Fruit fly (Drosophila melanogaster): ENCODE results near the gene Mettl2.

The Mettl2 gene

dm6 chr3L:1664876-1665275, 25.8 kb upstream of the Mettl2 start, which contains the start of the genes Srrm234 and CG7974:
TSS of gene Srrm234 (minus strand) at chr3L:1665064.
TSS of gene CG7974 (plus strand) at chr3L:1665138.
- TF ChIP-seq pad (GFP tag; optimal IDR thresholded peaks at IDR 0.05) (no peak), CG14711 (tag; optimal IDR thresholded peaks at IDR 0.05) (peak; percentile 1), CG33017 (tag; optimal IDR thresholded peaks at IDR 0.05) (no peak), CG11617 (GFP tag; optimal IDR thresholded peaks at IDR 0.05) (no peak), ovo (GFP tag; optimal IDR thresholded peaks at IDR 0.05) (no peak), Clk (GFP tag; optimal IDR thresholded peaks at IDR 0.05) (no peak), bab1 (GFP tag; optimal IDR thresholded peaks at IDR 0.05) (peak; percentile 45), CG7045 (GFP tag; optimal IDR thresholded peaks at IDR 0.05) (no peak), Hr96 (GFP tag; optimal IDR thresholded peaks at IDR 0.05) (no peak), toe (GFP tag; optimal IDR thresholded peaks at IDR 0.05) (no peak), CG1620 (GFP tag; optimal IDR thresholded peaks at IDR 0.05) (no peak), cic (GFP tag; optimal IDR thresholded peaks at IDR 0.05) (no peak), kay (GFP tag; ENCODE audit: borderline replicate concordance) (no peak), Mnt (GFP tag; optimal IDR thresholded peaks at IDR 0.05) (peak; percentile 44)

- TF ChIP-seq pad (GFP tag; optimal IDR thresholded peaks at IDR 0.05) (no peak), CG7101 (tag; optimal IDR thresholded peaks at IDR 0.05) (no peak), CG14711 (tag; optimal IDR thresholded peaks at IDR 0.05) (no peak), CG5204 (GFP tag; optimal IDR thresholded peaks at IDR 0.05) (no peak), Clk (GFP tag; optimal IDR thresholded peaks at IDR 0.05) (no peak), cic (GFP tag; optimal IDR thresholded peaks at IDR 0.05) (no peak), bab1 (GFP tag; optimal IDR thresholded peaks at IDR 0.05) (no peak), tj (GFP tag; optimal IDR thresholded peaks at IDR 0.05) (no peak), cnc (optimal IDR thresholded peaks at IDR 0.05) (no peak), Crg-1 (GFP tag; optimal IDR thresholded peaks at IDR 0.05) (no peak), Hr96 (GFP tag; optimal IDR thresholded peaks at IDR 0.05) (no peak), toe (GFP tag; optimal IDR thresholded peaks at IDR 0.05) (no peak)
These were observed 25.2 kb upstream of the Mettl2 start for dm6 chr3L:1664205-1664604.

- no peak for TF ChIP-seq CG7101 (tag; optimal IDR thresholded peaks at IDR 0.05)
- no peak for TF ChIP-seq Mnt (GFP tag; optimal IDR thresholded peaks at IDR 0.05)
- no peak for TF ChIP-seq CG11617 (GFP tag; optimal IDR thresholded peaks at IDR 0.05)
- no peak for TF ChIP-seq tj (GFP tag; optimal IDR thresholded peaks at IDR 0.05)
- TF ChIP-seq CG14711 (tag; optimal IDR thresholded peaks at IDR 0.05): no peak
- TF ChIP-seq bab1 (GFP tag; optimal IDR thresholded peaks at IDR 0.05): no peak
- TF ChIP-seq pad (GFP tag; optimal IDR thresholded peaks at IDR 0.05): no peak
- TF ChIP-seq CG33017 (tag; optimal IDR thresholded peaks at IDR 0.05): no peak
- TF ChIP-seq ovo (GFP tag; optimal IDR thresholded peaks at IDR 0.05): no peak
- no peak for TF ChIP-seq cnc (optimal IDR thresholded peaks at IDR 0.05)
- TF ChIP-seq CG5204 (GFP tag; optimal IDR thresholded peaks at IDR 0.05): no peak
- no peak for TF ChIP-seq CG12768 (GFP tag; optimal IDR thresholded peaks at IDR 0.05)
- TF ChIP-seq kay (GFP tag; ENCODE audit: borderline replicate concordance): no peak
- TF ChIP-seq CG7045 (GFP tag; optimal IDR thresholded peaks at IDR 0.05): no peak
- no peak for TF ChIP-seq Clk (GFP tag; optimal IDR thresholded peaks at IDR 0.05)
These were observed 24.5 kb upstream of the Mettl2 start for dm6 chr3L:1663531-1663930.

dm6 chr3L:1661738-1662370, 22.8 kb upstream of the Mettl2 start:
- no peak for TF ChIP-seq CG7045 (GFP tag; optimal IDR thresholded peaks at IDR 0.05)
- peak; percentile 12 for TF ChIP-seq cic (GFP tag; optimal IDR thresholded peaks at IDR 0.05)
- peak; percentile 54 for TF ChIP-seq Mnt (GFP tag; optimal IDR thresholded peaks at IDR 0.05)

- TF ChIP-seq Mnt (GFP tag; optimal IDR thresholded peaks at IDR 0.05) (no peak), CG5204 (GFP tag; optimal IDR thresholded peaks at IDR 0.05) (no peak), cic (GFP tag; optimal IDR thresholded peaks at IDR 0.05) (peak; percentile 30), CG11617 (GFP tag; optimal IDR thresholded peaks at IDR 0.05) (no peak), tj (GFP tag; optimal IDR thresholded peaks at IDR 0.05) (no peak)
These were observed 14.7 kb upstream of the Mettl2 start for dm6 chr3L:1653752-1654151.

dm6 chr3L:1652700-1653200, 13.7 kb upstream of the Mettl2 start, which contains the start of the genes CG7970 and Vta1:
TSS of gene CG7970 (plus strand) at chr3L:1652750.
TSS of gene Vta1 (minus strand) at chr3L:1652900.
- TF ChIP-seq Mnt (GFP tag; optimal IDR thresholded peaks at IDR 0.05) (no peak), CG1620 (GFP tag; optimal IDR thresholded peaks at IDR 0.05) (no peak), tj (GFP tag; optimal IDR thresholded peaks at IDR 0.05) (peak; percentile 9), CG12768 (GFP tag; optimal IDR thresholded peaks at IDR 0.05) (peak; percentile 93), toe (GFP tag; optimal IDR thresholded peaks at IDR 0.05) (no peak), bab1 (GFP tag; optimal IDR thresholded peaks at IDR 0.05) (peak; percentile 31), CG14711 (tag; optimal IDR thresholded peaks at IDR 0.05) (peak; percentile 17), Crg-1 (GFP tag; optimal IDR thresholded peaks at IDR 0.05) (peak; percentile 21), pad (GFP tag; optimal IDR thresholded peaks at IDR 0.05) (no peak), kay (GFP tag; ENCODE audit: borderline replicate concordance) (no peak), CG5204 (GFP tag; optimal IDR thresholded peaks at IDR 0.05) (no peak), CG33017 (tag; optimal IDR thresholded peaks at IDR 0.05) (peak; percentile 52), CG11617 (GFP tag; optimal IDR thresholded peaks at IDR 0.05) (peak; percentile 16), ovo (GFP tag; optimal IDR thresholded peaks at IDR 0.05) (no peak), CG7045 (GFP tag; optimal IDR thresholded peaks at IDR 0.05) (no peak), Clk (GFP tag; optimal IDR thresholded peaks at IDR 0.05) (no peak), cnc (optimal IDR thresholded peaks at IDR 0.05) (no peak), cic (GFP tag; optimal IDR thresholded peaks at IDR 0.05) (no peak), Hr96 (GFP tag; optimal IDR thresholded peaks at IDR 0.05) (no peak), CG7101 (tag; optimal IDR thresholded peaks at IDR 0.05) (no peak)

All from whole organism, adult.